Fruit fly (Drosophila melanogaster): ENCODE data around the gene CG42540.

The CG42540 gene

dm6 chr3L:4545138-4545537 is 10.7 kb upstream of the CG42540 start:
- TF ChIP-seq EcR (GFP tag; optimal IDR thresholded peaks at IDR 0.05) (peak; percentile 44), CG14655 (GFP tag; optimal IDR thresholded peaks at IDR 0.05) (no peak), CG13204 (GFP tag; optimal IDR thresholded peaks at IDR 0.05) (peak; percentile 23), Pif1B (GFP tag; optimal IDR thresholded peaks at IDR 0.05) (peak; percentile 19), gl (tag; optimal IDR thresholded peaks at IDR 0.05) (peak; percentile 35)

- 0 out of 2 replicates have a peak, but pooled peaks have one; percentile 34 for TF ChIP-seq CG32121 (GFP tag; IDR thresholded peaks at IDR 0.05)
- peak; percentile 76 for TF ChIP-seq CG8159 (tag; optimal IDR thresholded peaks at IDR 0.05)
- TF ChIP-seq Pif1B (GFP tag; optimal IDR thresholded peaks at IDR 0.05) = peak; percentile 19
- no peak for TF ChIP-seq EcR (GFP tag; optimal IDR thresholded peaks at IDR 0.05)
- peak; percentile 55 for TF ChIP-seq D1 (tag; optimal IDR thresholded peaks at IDR 0.05)
- TF ChIP-seq CG13204 (GFP tag; optimal IDR thresholded peaks at IDR 0.05) = no peak
- TF ChIP-seq CG34367 (tag; optimal IDR thresholded peaks at IDR 0.05) = peak; percentile 45
- peak; percentile 75 for TF ChIP-seq Pif1A (GFP tag; optimal IDR thresholded peaks at IDR 0.05)
- no peak for TF ChIP-seq rn (GFP tag; IDR thresholded peaks at IDR 0.05)
- TF ChIP-seq fd96Ca (GFP tag; IDR thresholded peaks at IDR 0.05) = peak; percentile 60; the same call in 2 of the 3 replicates
- peak; percentile 59 for TF ChIP-seq CG9948 (tag; optimal IDR thresholded peaks at IDR 0.05)
- TF ChIP-seq gl (tag; optimal IDR thresholded peaks at IDR 0.05) = no peak
- peak; percentile 47 for TF ChIP-seq Snoo (tag; optimal IDR thresholded peaks at IDR 0.05)
- TF ChIP-seq CG4496 (GFP tag; IDR thresholded peaks at IDR 0.05) = 0 out of 3 replicates have a peak, but pooled peaks have one; percentile 37
- peak; percentile 81 for TF ChIP-seq CG14655 (GFP tag; optimal IDR thresholded peaks at IDR 0.05)
- no peak; the same call in 1 of the 2 replicates for TF ChIP-seq Ets98B (GFP tag; IDR thresholded peaks at IDR 0.05)
- TF ChIP-seq CG10348 (GFP tag; IDR thresholded peaks at IDR 0.05) = no peak
- TF ChIP-seq CG17806 (tag; optimal IDR thresholded peaks at IDR 0.05) = peak; percentile 71
- TF ChIP-seq CG8301 (tag; optimal IDR thresholded peaks at IDR 0.05) = peak; percentile 62
- peak; percentile 61 for TF ChIP-seq CG15710 (tag; optimal IDR thresholded peaks at IDR 0.05)
- TF ChIP-seq CG12605 (GFP tag; IDR thresholded peaks at IDR 0.05) = peak; percentile 38; the same call in 1 of the 2 replicates
Measured at dm6 chr3L:4545731-4546130, 10.2 kb upstream of the CG42540 start.

DNA sequence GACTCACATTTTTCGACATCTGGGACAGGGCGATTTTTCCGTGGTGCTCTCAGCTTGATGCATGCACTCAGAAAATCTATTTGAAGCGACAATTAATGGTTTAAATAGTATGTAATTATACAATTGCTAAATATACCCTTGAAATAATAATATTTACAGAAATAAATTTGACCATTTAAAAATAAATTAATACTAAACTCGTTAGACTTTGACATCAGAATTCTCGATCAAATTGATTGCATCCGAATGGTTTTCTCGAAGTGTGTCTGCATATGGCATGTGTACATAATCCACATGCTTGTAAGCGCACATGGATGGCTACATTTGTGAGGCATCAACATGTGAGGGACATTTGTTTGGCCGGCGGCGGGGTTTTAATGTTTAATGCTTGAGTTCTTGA is 9.2 kb upstream of the CG42540 start:
- peak; percentile 87 for TF ChIP-seq CG12605 (GFP tag; IDR thresholded peaks at IDR 0.05)
- TF ChIP-seq D1 (tag; optimal IDR thresholded peaks at IDR 0.05) = peak; percentile 91
- TF ChIP-seq Pif1A (GFP tag; optimal IDR thresholded peaks at IDR 0.05) = peak; percentile 84
- peak; percentile 91 for TF ChIP-seq CG8159 (tag; optimal IDR thresholded peaks at IDR 0.05)
- peak; percentile 88 for TF ChIP-seq Pif1B (GFP tag; optimal IDR thresholded peaks at IDR 0.05)
- TF ChIP-seq CG10348 (GFP tag; IDR thresholded peaks at IDR 0.05) = no peak
- peak; percentile 87 for TF ChIP-seq CG34367 (tag; optimal IDR thresholded peaks at IDR 0.05)
- TF ChIP-seq CG8301 (tag; optimal IDR thresholded peaks at IDR 0.05) = peak; percentile 89
- TF ChIP-seq CG13204 (GFP tag; optimal IDR thresholded peaks at IDR 0.05) = peak; percentile 59
- peak; percentile 49 for TF ChIP-seq EcR (GFP tag; optimal IDR thresholded peaks at IDR 0.05)
- TF ChIP-seq CG15710 (tag; optimal IDR thresholded peaks at IDR 0.05) = peak; percentile 90
- TF ChIP-seq Ets98B (GFP tag; IDR thresholded peaks at IDR 0.05) = peak; percentile 87
- peak; percentile 71 for TF ChIP-seq gl (tag; optimal IDR thresholded peaks at IDR 0.05)
- peak; percentile 88 for TF ChIP-seq CG4496 (GFP tag; IDR thresholded peaks at IDR 0.05)
- TF ChIP-seq CG14655 (GFP tag; optimal IDR thresholded peaks at IDR 0.05) = peak; percentile 92
- peak; percentile 91 for TF ChIP-seq CG17806 (tag; optimal IDR thresholded peaks at IDR 0.05)
- TF ChIP-seq CG9948 (tag; optimal IDR thresholded peaks at IDR 0.05) = peak; percentile 92
- TF ChIP-seq fd96Ca (GFP tag; IDR thresholded peaks at IDR 0.05) = peak; percentile 85
- TF ChIP-seq CG32121 (GFP tag; IDR thresholded peaks at IDR 0.05) = peak; percentile 92
- TF ChIP-seq Snoo (tag; optimal IDR thresholded peaks at IDR 0.05) = peak; percentile 72
- peak; percentile 83 for TF ChIP-seq rn (GFP tag; IDR thresholded peaks at IDR 0.05)

DNA sequence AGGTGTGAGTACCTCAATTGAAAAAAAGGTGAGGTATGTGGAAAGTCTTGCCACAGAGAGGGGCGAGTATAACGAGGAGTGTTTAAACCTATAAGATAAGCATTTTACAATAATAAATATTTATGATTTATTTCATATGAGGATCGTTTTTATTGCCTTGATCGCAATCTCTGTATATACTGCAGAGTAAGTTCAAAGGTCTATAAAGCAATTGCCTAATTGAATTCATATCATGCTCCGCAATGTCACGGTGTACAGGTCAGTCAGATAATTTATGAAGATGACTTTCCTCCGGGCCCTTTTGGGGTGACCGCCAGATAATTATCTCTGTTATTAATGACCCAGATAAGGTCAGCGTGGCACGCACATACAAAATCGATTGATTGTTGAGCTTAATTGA is 7.5 kb upstream of the CG42540 start:
- TF ChIP-seq CG34367 (tag; optimal IDR thresholded peaks at IDR 0.05) = no peak

DNA sequence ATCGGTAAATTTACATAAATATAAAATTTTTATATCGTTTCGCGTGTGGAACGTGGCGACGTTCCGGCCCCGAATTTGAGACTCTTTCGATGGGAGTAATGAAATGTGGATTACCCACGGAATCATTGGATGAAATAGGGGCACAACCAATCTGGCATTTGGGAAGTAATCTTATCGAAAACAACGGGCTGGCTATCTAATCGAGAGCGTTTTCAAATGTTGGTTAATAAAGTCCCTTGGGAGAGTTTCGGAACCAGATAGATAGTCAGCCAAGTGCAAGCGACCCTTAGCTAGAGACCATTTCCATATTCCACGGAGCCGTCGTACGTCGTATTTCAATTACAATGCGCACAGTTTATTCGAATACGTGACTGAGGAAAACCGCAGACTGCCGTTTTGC is 6.5 kb upstream of the CG42540 start:
- TF ChIP-seq EcR (GFP tag; optimal IDR thresholded peaks at IDR 0.05) (no peak), fd96Ca (GFP tag; IDR thresholded peaks at IDR 0.05) (no peak), CG8301 (tag; optimal IDR thresholded peaks at IDR 0.05) (no peak), gl (tag; optimal IDR thresholded peaks at IDR 0.05) (no peak), CG14655 (GFP tag; optimal IDR thresholded peaks at IDR 0.05) (no peak), D1 (tag; optimal IDR thresholded peaks at IDR 0.05) (no peak), Pif1B (GFP tag; optimal IDR thresholded peaks at IDR 0.05) (no peak), CG8159 (tag; optimal IDR thresholded peaks at IDR 0.05) (no peak), CG12605 (GFP tag; IDR thresholded peaks at IDR 0.05) (no peak), Ets98B (GFP tag; IDR thresholded peaks at IDR 0.05) (no peak), rn (GFP tag; IDR thresholded peaks at IDR 0.05) (no peak), Pif1A (GFP tag; optimal IDR thresholded peaks at IDR 0.05) (no peak), CG13204 (GFP tag; optimal IDR thresholded peaks at IDR 0.05) (no peak), CG32121 (GFP tag; IDR thresholded peaks at IDR 0.05) (no peak), CG17806 (tag; optimal IDR thresholded peaks at IDR 0.05) (no peak), CG4496 (GFP tag; IDR thresholded peaks at IDR 0.05) (no peak)

dm6 chr3L:4550153-4550802 is 5.6 kb upstream of the CG42540 start:
- TF ChIP-seq CG9948 (tag; optimal IDR thresholded peaks at IDR 0.05) (no peak), CG8159 (tag; optimal IDR thresholded peaks at IDR 0.05) (no peak), D1 (tag; optimal IDR thresholded peaks at IDR 0.05) (no peak), fd96Ca (GFP tag; IDR thresholded peaks at IDR 0.05) (no peak), CG14655 (GFP tag; optimal IDR thresholded peaks at IDR 0.05) (no peak), CG32121 (GFP tag; IDR thresholded peaks at IDR 0.05) (no peak), CG12605 (GFP tag; IDR thresholded peaks at IDR 0.05) (no peak), gl (tag; optimal IDR thresholded peaks at IDR 0.05) (no peak), CG15710 (tag; optimal IDR thresholded peaks at IDR 0.05) (no peak), CG34367 (tag; optimal IDR thresholded peaks at IDR 0.05) (no peak), CG17806 (tag; optimal IDR thresholded peaks at IDR 0.05) (no peak), rn (GFP tag; IDR thresholded peaks at IDR 0.05) (no peak), EcR (GFP tag; optimal IDR thresholded peaks at IDR 0.05) (no peak), Ets98B (GFP tag; IDR thresholded peaks at IDR 0.05) (no peak), CG8301 (tag; optimal IDR thresholded peaks at IDR 0.05) (no peak), CG13204 (GFP tag; optimal IDR thresholded peaks at IDR 0.05) (no peak)
